Worm (Caenorhabditis elegans): Measurements from ENCODE around the gene R05G6.1.

DNA sequence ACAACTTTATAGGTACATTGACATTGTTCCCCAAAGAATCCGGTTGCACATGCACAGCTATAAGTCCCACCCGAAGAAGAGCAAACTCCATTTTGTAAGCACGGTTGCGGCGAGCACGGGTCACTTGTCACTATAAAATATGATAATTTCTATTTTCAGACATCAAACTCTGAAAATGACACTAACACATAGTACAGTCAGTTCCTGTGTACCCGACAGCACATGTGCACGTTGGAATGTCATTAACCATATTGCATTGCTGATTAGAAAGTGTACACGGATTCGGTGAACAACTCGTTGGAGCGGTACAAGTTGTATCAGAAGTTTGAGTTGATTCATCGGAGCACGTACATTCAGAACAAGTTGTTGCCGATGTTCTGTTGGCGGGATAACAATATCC is 35.3 kb upstream of the R05G6.1 start:
- no peak for TF ChIP-seq cog-1 (tag; optimal IDR thresholded peaks at IDR 0.05)
- no peak for TF ChIP-seq ztf-29 (GFP tag; IDR thresholded peaks at IDR 0.05)
- TF ChIP-seq ztf-23 (GFP tag; IDR thresholded peaks at IDR 0.05): no peak
- TF ChIP-seq tab-1 (GFP tag; IDR thresholded peaks at IDR 0.05): no peak
- TF ChIP-seq flt-1 (GFP tag; IDR thresholded peaks at IDR 0.05): no peak
